Worm (Caenorhabditis elegans) whole organism, young adult: ENCODE data around the gene lin-37.

Source experiments
- B0035.1 ChIP-seq: sonication (generic microtip); optimal IDR thresholded peaks from 2 replicates; lab custom pipeline; 2016; ENCODE audit warnings: missing genetic modification characterization, mild to moderate bottlenecking, missing compliant biosample characterization, missing genotype, missing genetic modification reagents
- C06A6.2 ChIP-seq: fragments of 200-800 bp; sonication (Bioruptor generic); conservative IDR thresholded peaks from 2 replicates; pipeline ENCODE4 v1.3.6; 2022; ENCODE audit warnings: missing genetic modification characterization, missing compliant biosample characterization
- C17E4.6 ChIP-seq: fragments of 200-800 bp; sonication (Bioruptor generic); IDR thresholded peaks from 2 replicates; pipeline ENCODE4 v1.3.6; 2022; ENCODE audit warnings: missing genetic modification reagents, missing genetic modification characterization, missing compliant biosample characterization
- F10E7.11 ChIP-seq: sonication (generic microtip); optimal IDR thresholded peaks from 2 replicates; lab custom pipeline; 2017; ENCODE audit warnings: mild to moderate bottlenecking, missing genetic modification characterization, moderate library complexity, missing compliant biosample characterization
- F22D6.2 ChIP-seq: sonication (generic microtip); optimal IDR thresholded peaks from 2 replicates; lab custom pipeline; 2016; ENCODE audit warnings: mild to moderate bottlenecking, missing genetic modification characterization, missing compliant biosample characterization
- F23B12.7 ChIP-seq: sonication (generic microtip); optimal IDR thresholded peaks from 2 replicates; lab custom pipeline; 2017; ENCODE audit warnings: missing genetic modification characterization, mild to moderate bottlenecking, missing compliant biosample characterization, antibody characterized with exemption, moderate library complexity; ENCODE audit not compliant: insufficient read depth
- F33H1.4 ChIP-seq: fragments of 200-800 bp; sonication (Bioruptor generic); IDR thresholded peaks from 2 replicates; pipeline ENCODE4 v1.3.6; 2022; ENCODE audit warnings: missing genetic modification reagents, missing genetic modification characterization, missing compliant biosample characterization
- F37B4.10 ChIP-seq: fragments of 200-800 bp; sonication (Bioruptor generic); IDR thresholded peaks from 2 replicates; pipeline ENCODE4 v1.3.6; 2022; ENCODE audit warnings: missing genetic modification characterization, missing compliant biosample characterization
- F39B2.1 ChIP-seq: fragments of 200-800 bp; sonication (Bioruptor generic); IDR thresholded peaks from 2 replicates; pipeline ENCODE4 v1.3.6; 2022; ENCODE audit warnings: missing genetic modification reagents, missing genetic modification characterization, missing compliant biosample characterization
- F49E8.2 ChIP-seq: sonication (generic microtip); optimal IDR thresholded peaks from 3 replicates; lab custom pipeline; 2017; ENCODE audit warnings: missing genetic modification characterization, mild to moderate bottlenecking, missing compliant biosample characterization, antibody characterized with exemption, moderate library complexity; ENCODE audit not compliant: insufficient read depth
- F57A8.1 ChIP-seq: fragments of 200-800 bp; sonication (Bioruptor generic); optimal IDR thresholded peaks from 2 replicates; lab custom pipeline; 2018; ENCODE audit warnings: mild to moderate bottlenecking, missing genetic modification characterization, moderate library complexity, missing compliant biosample characterization
- T26A5.8 ChIP-seq: sonication (generic microtip); optimal IDR thresholded peaks from 2 replicates; lab custom pipeline; 2016; ENCODE audit warnings: missing genetic modification characterization, missing compliant biosample characterization
- Y53G8AR.9 ChIP-seq: fragments of 200-800 bp; sonication (Bioruptor generic); conservative IDR thresholded peaks from 2 replicates; pipeline ENCODE4 v1.3.6; 2022; ENCODE audit warnings: missing genetic modification reagents, missing genetic modification characterization, missing compliant biosample characterization
- Y67H2A.10 ChIP-seq: fragments of 200-800 bp; sonication (Bioruptor generic); conservative IDR thresholded peaks from 2 replicates; pipeline ENCODE4 v1.3.6; 2022; ENCODE audit warnings: missing genetic modification reagents, missing genetic modification characterization, missing compliant biosample characterization
- ZK185.1 ChIP-seq: sonication (generic microtip); optimal IDR thresholded peaks from 2 replicates; lab custom pipeline; 2016; ENCODE audit warnings: mild to moderate bottlenecking, missing genetic modification characterization, missing compliant biosample characterization; ENCODE audit not compliant: poor library complexity, severe bottlenecking
- akir-1 ChIP-seq: fragments of 200-800 bp; sonication (Bioruptor generic); optimal IDR thresholded peaks from 2 replicates; lab custom pipeline; 2018; ENCODE audit warnings: mild to moderate bottlenecking, missing genetic modification characterization, moderate library complexity, missing compliant biosample characterization
- ama-1 ChIP-seq, 3 experiments: fragments of 150-350 bp in 1 of 3; sonication (generic microtip) in 2 of 3; optimal IDR thresholded peaks; 2 replicates each; lab custom pipeline; 2014 to 2018; ENCODE audit warnings: missing biosample characterization in 2 of 3, missing genetic modification characterization in 2 of 3, missing genetic modification reagents in 2 of 3
- aptf-2 ChIP-seq: fragments of 200-800 bp; sonication (Bioruptor generic); conservative IDR thresholded peaks from 2 replicates; pipeline ENCODE4 v1.3.6; 2022; ENCODE audit warnings: missing genetic modification reagents, missing genetic modification characterization, missing compliant biosample characterization
- athp-1 ChIP-seq: sonication (generic microtip); optimal IDR thresholded peaks from 2 replicates; lab custom pipeline; 2017; ENCODE audit warnings: mild to moderate bottlenecking, missing genetic modification characterization, missing compliant biosample characterization
- ceh-79 ChIP-seq: sonication (generic microtip); optimal IDR thresholded peaks from 2 replicates; lab custom pipeline; 2017; ENCODE audit warnings: mild to moderate bottlenecking, missing genetic modification characterization, missing compliant biosample characterization
- dox-1 ChIP-seq: fragments of 200-800 bp; sonication (Bioruptor generic); IDR thresholded peaks from 2 replicates; pipeline ENCODE4 v1.3.6; 2022; ENCODE audit warnings: missing genetic modification reagents, missing genetic modification characterization, missing compliant biosample characterization
- egl-18 ChIP-seq: fragments of 200-800 bp; sonication (Bioruptor generic); IDR thresholded peaks from 2 replicates; pipeline ENCODE4 v1.3.6; 2022; ENCODE audit warnings: missing genetic modification reagents, missing genetic modification characterization, missing compliant biosample characterization
- lin-26 ChIP-seq: fragments of 200-800 bp; sonication (Bioruptor generic); IDR thresholded peaks from 2 replicates; pipeline ENCODE4 v1.3.6; 2022; ENCODE audit warnings: missing genetic modification reagents, missing genetic modification characterization, missing compliant biosample characterization
- lin-40 ChIP-seq: sonication (generic microtip); optimal IDR thresholded peaks from 2 replicates; lab custom pipeline; 2016; ENCODE audit warnings: missing genetic modification characterization, mild to moderate bottlenecking, missing compliant biosample characterization, missing genotype, missing genetic modification reagents
- madf-3 ChIP-seq: fragments of 200-800 bp; sonication (Bioruptor generic); IDR thresholded peaks from 2 replicates; pipeline ENCODE4 v1.3.6; 2022; ENCODE audit warnings: missing genetic modification reagents, missing genetic modification characterization, missing compliant biosample characterization
- madf-6 ChIP-seq: fragments of 200-800 bp; sonication (Bioruptor generic); IDR thresholded peaks from 2 replicates; pipeline ENCODE4 v1.3.6; 2022; ENCODE audit warnings: missing genetic modification reagents, missing genetic modification characterization, missing compliant biosample characterization
- madf-8 ChIP-seq: fragments of 200-800 bp; sonication (Bioruptor generic); conservative IDR thresholded peaks from 2 replicates; pipeline ENCODE4 v1.3.6; 2022; ENCODE audit warnings: missing genetic modification reagents, missing genetic modification characterization, missing compliant biosample characterization
- nhr-90 ChIP-seq: sonication (generic microtip); optimal IDR thresholded peaks from 2 replicates; lab custom pipeline; 2016; ENCODE audit warnings: missing genotype, mild to moderate bottlenecking, missing genetic modification characterization, missing compliant biosample characterization
- rcor-1 ChIP-seq: fragments of 200-800 bp; sonication (Bioruptor generic); IDR thresholded peaks from 2 replicates; pipeline ENCODE4 v1.3.6; 2022; ENCODE audit warnings: missing genetic modification reagents, missing genetic modification characterization, missing compliant biosample characterization
- zfh-2 ChIP-seq: fragments of 200-800 bp; sonication (Bioruptor generic); conservative IDR thresholded peaks from 2 replicates; pipeline ENCODE4 v1.3.6; 2022; ENCODE audit warnings: missing genetic modification reagents, missing genetic modification characterization, missing compliant biosample characterization
- zim-3 ChIP-seq: sonication (generic microtip); optimal IDR thresholded peaks from 2 replicates; lab custom pipeline; 2017; ENCODE audit warnings: mild to moderate bottlenecking, missing genetic modification characterization, moderate library complexity, missing compliant biosample characterization
- ztf-6 ChIP-seq: fragments of 200-800 bp; sonication (Bioruptor generic); IDR thresholded peaks from 2 replicates; pipeline ENCODE4 v1.3.6; 2022; ENCODE audit warnings: missing genetic modification reagents, missing genetic modification characterization, missing compliant biosample characterization

The lin-37 gene

ce11 chrIII:7096481-7096880 lies 24.1 kb upstream of the lin-37 start:
- TF ChIP-seq zfh-2 (GFP tag; lab: Robert Waterston, UW) (no peak), F10E7.11 (no peak), F33H1.4 (GFP tag; lab: Robert Waterston, UW) (no peak), C06A6.2 (GFP tag; lab: Robert Waterston, UW) (no peak), F22D6.2 (tag; lab: Kevin White, UChicago) (no peak), B0035.1 (no peak), dox-1 (GFP tag; lab: Robert Waterston, UW) (no peak), rcor-1 (no peak), F49E8.2 (tag; lab: Kevin White, UChicago) (no peak), madf-8 (GFP tag; lab: Robert Waterston, UW) (no peak), F57A8.1 (no peak), ztf-6 (GFP tag; lab: Robert Waterston, UW) (no peak), C17E4.6 (no peak), ceh-79 (no peak), Y53G8AR.9 (GFP tag; lab: Robert Waterston, UW) (no peak), lin-26 (GFP tag; lab: Robert Waterston, UW) (no peak), nhr-90 (tag; lab: Kevin White, UChicago) (no peak), ZK185.1 (tag; lab: Kevin White, UChicago) (no peak), zim-3 (tag; lab: Kevin White, UChicago) (no peak)

DNA sequence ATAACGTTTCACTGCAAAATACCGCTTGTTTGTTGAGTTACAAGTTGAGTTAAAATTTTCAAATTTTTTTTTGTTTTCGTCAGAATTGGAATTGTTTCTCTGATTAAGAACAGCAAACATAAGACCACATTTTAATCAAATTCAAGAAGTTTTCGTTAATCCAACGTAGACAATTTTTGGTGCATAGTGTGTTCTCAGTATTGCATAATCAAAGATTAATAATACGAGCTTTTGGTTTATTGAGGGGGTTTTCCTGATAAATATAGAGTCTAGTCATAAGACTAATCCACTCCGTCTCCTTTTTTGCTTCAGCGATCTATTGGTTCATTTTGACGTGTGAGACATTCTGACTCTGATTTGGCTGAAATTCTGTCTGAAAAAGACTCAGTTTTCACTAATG lies 22.8 kb upstream of the lin-37 start, which contains the start of gene nhr-9:
Gene nhr-9 (plus strand): TSS at position 307 of the 400 bp plus-strand sequence.
- TF ChIP-seq F22D6.2 (tag; lab: Kevin White, UChicago): no peak

ce11 chrIII:7091042-7091441 lies 18.7 kb upstream of the lin-37 start, which contains the start of gene ZK418.2:
Gene ZK418.2 (plus strand): TSS chrIII:7091342.
- TF ChIP-seq F37B4.10 (GFP tag; lab: Robert Waterston, UW) (no peak), dox-1 (GFP tag; lab: Robert Waterston, UW) (no peak), F23B12.7 (tag; lab: Kevin White, UChicago) (no peak), athp-1 (tag; lab: Kevin White, UChicago) (no peak), aptf-2 (GFP tag; lab: Robert Waterston, UW) (no peak), ama-1 (optimal IDR thresholded peaks at IDR 0.05; lab: Kevin White, UChicago) (no peak), ama-1 (GFP tag; optimal IDR thresholded peaks at IDR 0.05; lab: Kevin White, UChicago) (no peak), F39B2.1 (GFP tag; lab: Robert Waterston, UW) (no peak), madf-3 (GFP tag; lab: Robert Waterston, UW) (no peak), Y67H2A.10 (GFP tag; lab: Robert Waterston, UW) (no peak), akir-1 (no peak), lin-40 (tag; lab: Kevin White, UChicago) (no peak), zfh-2 (GFP tag; lab: Robert Waterston, UW) (no peak)

DNA sequence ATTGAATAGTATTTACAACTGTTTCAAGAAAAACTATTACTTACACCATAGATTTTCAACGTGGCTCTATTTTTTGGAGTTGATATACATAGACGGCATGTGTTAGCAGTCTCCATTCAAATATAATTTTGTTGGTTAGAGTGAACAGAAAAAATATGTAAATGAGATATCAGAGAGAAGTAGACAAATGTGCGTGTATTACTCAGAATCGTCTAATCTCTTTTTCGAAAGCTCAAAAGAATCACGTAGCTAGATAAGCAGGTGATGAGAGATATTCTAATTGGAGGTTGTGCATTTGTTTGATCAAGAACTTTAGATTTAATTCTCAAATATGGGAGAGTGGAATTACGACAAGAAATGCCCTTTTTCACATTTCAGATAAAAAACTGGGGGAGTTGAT lies 18.2 kb upstream of the lin-37 start, which contains the start of gene ZK418.10:
Gene ZK418.10 (minus strand): TSS at position 148 of the 400 bp plus-strand sequence.
- TF ChIP-seq akir-1: no peak
- TF ChIP-seq T26A5.8 (tag; lab: Kevin White, UChicago): no peak
- TF ChIP-seq F57A8.1: no peak
- no peak for TF ChIP-seq egl-18
- no peak for TF ChIP-seq madf-6 (GFP tag; lab: Robert Waterston, UW)
